Worm (Caenorhabditis elegans) whole organism, L1 larva: ENCODE data around the gene cyp-25A1.
A peak's percentile ranks its signal among the peaks of the same experiment; 100 is the strongest.

Experiments
- elt-2 ChIP-seq: sonication (generic microtip); optimal IDR thresholded peaks from 2 replicates; lab custom pipeline; 2016; ENCODE audit warnings: missing genetic modification characterization, mild to moderate bottlenecking, inconsistent platforms, missing compliant biosample characterization, missing genetic modification reagents
- fkh-10 ChIP-seq: sonication (generic microtip); optimal IDR thresholded peaks from 2 replicates; lab custom pipeline; 2017; ENCODE audit warnings: missing biosample characterization, missing genetic modification reagents, missing genetic modification characterization
- nhr-71 ChIP-seq: sonication (generic microtip); optimal IDR thresholded peaks from 2 replicates; lab custom pipeline; 2016; ENCODE audit warnings: mild to moderate bottlenecking, missing genetic modification characterization, moderate library complexity, missing compliant biosample characterization

DNA sequence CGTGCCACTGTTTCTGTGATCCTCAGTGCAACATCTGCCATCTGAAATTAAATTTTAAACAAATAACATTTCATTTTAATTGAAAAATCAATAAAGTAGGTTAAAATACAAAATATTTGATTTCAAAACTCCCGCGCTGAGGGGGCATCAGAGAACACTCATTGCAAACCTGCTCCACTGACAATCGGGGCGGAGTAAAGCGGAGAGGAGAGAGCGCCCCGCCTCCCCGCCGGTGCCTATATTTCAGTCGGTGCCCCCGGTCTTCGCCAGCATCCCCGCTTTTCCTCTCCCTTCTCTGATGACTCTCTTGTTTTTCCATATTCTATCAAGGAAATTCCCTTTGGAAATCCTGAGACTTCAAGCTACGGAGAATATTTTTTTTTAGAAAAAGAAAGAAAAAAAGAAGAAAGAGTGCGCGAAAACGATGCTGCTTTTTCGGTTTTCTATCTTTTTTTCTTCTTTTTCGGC, 30.6 kb downstream of the cyp-25A1 start, which contains the start of gene brc-1:
- peak; percentile 65 for TF ChIP-seq elt-2 (tag; lab: Kevin White, UChicago)
- TF ChIP-seq fkh-10 (GFP tag; lab: Kevin White, UChicago): peak; percentile 87
- TF ChIP-seq nhr-71: peak; percentile 94
